Worm (Caenorhabditis elegans) whole organism, L1 larva: ENCODE measurements around the gene sel-7.
A peak's percentile ranks its signal among the peaks of the same experiment; 100 is the strongest.

ENCODE experiments used
- C16A3.4 ChIP-seq: fragments of 150-350 bp; optimal IDR thresholded peaks from 2 replicates; lab custom pipeline; 2014; ENCODE audit warnings: missing biosample characterization, missing genetic modification characterization
- C34B4.2 ChIP-seq: sonication (generic microtip); optimal IDR thresholded peaks from 2 replicates; lab custom pipeline; 2017; ENCODE audit warnings: mild to moderate bottlenecking, missing genetic modification characterization, missing compliant biosample characterization
- F16B12.6 ChIP-seq: fragments of 150-350 bp; optimal IDR thresholded peaks from 2 replicates; lab custom pipeline; 2014; ENCODE audit warnings: missing biosample characterization, missing genetic modification characterization
- alr-1 ChIP-seq: fragments of 200-800 bp; sonication (Bioruptor generic); optimal IDR thresholded peaks from 2 replicates; lab custom pipeline; 2018; ENCODE audit warnings: borderline replicate concordance, mild to moderate bottlenecking, missing genetic modification characterization, missing compliant biosample characterization
- blmp-1 ChIP-seq: fragments of 150-350 bp; optimal IDR thresholded peaks from 2 replicates; lab custom pipeline; 2014; ENCODE audit warnings: missing biosample characterization, missing genetic modification characterization
- ceh-8 ChIP-seq: fragments of 200-800 bp; sonication (Bioruptor generic); optimal IDR thresholded peaks from 2 replicates; lab custom pipeline; 2018; ENCODE audit warnings: mild to moderate bottlenecking, missing genetic modification characterization, moderate library complexity, missing compliant biosample characterization
- ceh-88 ChIP-seq: fragments of 200-800 bp; sonication (Bioruptor generic); IDR thresholded peaks from 2 replicates; pipeline ENCODE4 v1.3.6; 2022; ENCODE audit warnings: missing genetic modification characterization, missing compliant biosample characterization
- ceh-90 ChIP-seq: sonication (generic microtip); optimal IDR thresholded peaks from 2 replicates; lab custom pipeline; 2016; ENCODE audit warnings: missing genetic modification characterization, missing compliant biosample characterization
- ces-1 ChIP-seq: fragments of 150-350 bp; optimal IDR thresholded peaks from 2 replicates; lab custom pipeline; 2014; ENCODE audit warnings: missing biosample characterization, missing genetic modification reagents, missing genetic modification characterization
- dpl-1 ChIP-seq, 3 experiments: fragments of 150-350 bp in 2 of 3; sonication (generic microtip) in 1 of 3; optimal IDR thresholded peaks; 2 replicates each; lab custom pipeline; 2014 to 2017; ENCODE audit warnings: missing biosample characterization in 3 of 3, missing genetic modification characterization in 3 of 3, missing genetic modification reagents in 3 of 3
- efl-1 ChIP-seq, 4 experiments: fragments of 150-350 bp; optimal IDR thresholded peaks in 3 of 4; peaks in 1 of 4; 1 replicate in 1 of 4; 2 replicates in 3 of 4; lab custom pipeline; 2014; ENCODE audit warnings: missing biosample characterization in 2 of 4, missing genetic modification characterization in 2 of 4, missing genetic modification reagents in 2 of 4
- efl-3 ChIP-seq: fragments of 200-800 bp; sonication (Bioruptor generic); optimal IDR thresholded peaks from 2 replicates; lab custom pipeline; 2018; ENCODE audit warnings: mild to moderate bottlenecking, missing genetic modification characterization, missing compliant biosample characterization
- fkh-8 ChIP-seq: sonication (generic microtip); optimal IDR thresholded peaks from 2 replicates; lab custom pipeline; 2016; ENCODE audit warnings: mild to moderate bottlenecking, missing genetic modification characterization, missing compliant biosample characterization
- fos-1 ChIP-seq: fragments of 150-350 bp; optimal IDR thresholded peaks from 2 replicates; lab custom pipeline; 2014; ENCODE audit warnings: missing biosample characterization, missing genetic modification characterization
- lin-13 ChIP-seq: fragments of 150-350 bp; optimal IDR thresholded peaks from 2 replicates; lab custom pipeline; 2014; ENCODE audit warnings: missing biosample characterization, missing genetic modification reagents, missing genetic modification characterization
- lin-15B ChIP-seq: fragments of 150-350 bp; sonication (generic microtip); optimal IDR thresholded peaks from 3 replicates; lab custom pipeline; 2014; ENCODE audit warnings: missing biosample characterization, missing genetic modification characterization
- lin-35 ChIP-seq, 2 experiments: fragments of 150-350 bp; optimal IDR thresholded peaks; 2 replicates each; lab custom pipeline; 2014; ENCODE audit warnings: missing biosample characterization in 2 of 2, missing genetic modification characterization in 2 of 2, missing genetic modification reagents in 2 of 2
- lin-39 ChIP-seq: fragments of 150-350 bp; optimal IDR thresholded peaks from 2 replicates; lab custom pipeline; 2014; ENCODE audit warnings: missing biosample characterization, missing genetic modification reagents, missing genetic modification characterization
- lir-3 ChIP-seq: sonication (generic microtip); optimal IDR thresholded peaks from 2 replicates; lab custom pipeline; 2016; ENCODE audit warnings: mild to moderate bottlenecking, missing genetic modification characterization, moderate library complexity, missing compliant biosample characterization; ENCODE audit not compliant: poor library complexity
- lsy-2 ChIP-seq, 2 experiments: fragments of 150-350 bp; optimal IDR thresholded peaks; 2 replicates each; lab custom pipeline; 2014; ENCODE audit warnings: missing biosample characterization in 2 of 2, missing genetic modification characterization in 2 of 2
- mab-9 ChIP-seq: fragments of 200-800 bp; sonication (Bioruptor generic); IDR thresholded peaks from 2 replicates; pipeline ENCODE4 v1.3.6; 2022; ENCODE audit warnings: missing genetic modification reagents, missing genetic modification characterization, missing compliant biosample characterization
- mdl-1 ChIP-seq, 2 experiments: fragments of 150-350 bp; optimal IDR thresholded peaks; 2 replicates each; lab custom pipeline; 2014 to 2017; ENCODE audit warnings: missing biosample characterization in 2 of 2, missing genetic modification characterization in 2 of 2, inconsistent platforms in 1 of 2
- mep-1 ChIP-seq: fragments of 150-350 bp; optimal IDR thresholded peaks from 2 replicates; lab custom pipeline; 2014; ENCODE audit warnings: missing biosample characterization, missing genetic modification characterization
- nhr-11 ChIP-seq: fragments of 150-350 bp; optimal IDR thresholded peaks from 2 replicates; lab custom pipeline; 2014; ENCODE audit warnings: missing biosample characterization, missing genetic modification characterization
- nhr-20 ChIP-seq: sonication (generic microtip); optimal IDR thresholded peaks from 2 replicates; lab custom pipeline; 2016; ENCODE audit warnings: mild to moderate bottlenecking, missing genetic modification characterization, missing compliant biosample characterization
- nhr-237 ChIP-seq: fragments of 150-350 bp; optimal IDR thresholded peaks from 2 replicates; lab custom pipeline; 2014; ENCODE audit warnings: missing biosample characterization, missing genetic modification characterization
- nhr-77 ChIP-seq: fragments of 150-350 bp; optimal IDR thresholded peaks from 2 replicates; lab custom pipeline; 2014; ENCODE audit warnings: missing biosample characterization, missing genetic modification characterization
- pag-3 ChIP-seq: sonication (generic microtip); optimal IDR thresholded peaks from 2 replicates; lab custom pipeline; 2017; ENCODE audit warnings: missing genetic modification characterization, mild to moderate bottlenecking, missing compliant biosample characterization, antibody characterized with exemption, borderline replicate concordance; ENCODE audit not compliant: insufficient read depth
- rnt-1 ChIP-seq: sonication (generic microtip); optimal IDR thresholded peaks from 2 replicates; lab custom pipeline; 2016; ENCODE audit warnings: mild to moderate bottlenecking, missing genetic modification characterization, moderate library complexity, missing compliant biosample characterization
- skn-1 ChIP-seq: fragments of 150-350 bp; optimal IDR thresholded peaks from 2 replicates; lab custom pipeline; 2014; ENCODE audit warnings: missing biosample characterization, missing genetic modification characterization
- snu-23 ChIP-seq: sonication (generic microtip); optimal IDR thresholded peaks from 2 replicates; lab custom pipeline; 2016; ENCODE audit warnings: missing genetic modification characterization, missing compliant biosample characterization
- sox-4 ChIP-seq: sonication (generic microtip); optimal IDR thresholded peaks from 2 replicates; lab custom pipeline; 2016; ENCODE audit warnings: missing genetic modification characterization, missing compliant biosample characterization
- tbx-2 ChIP-seq: sonication (generic microtip); optimal IDR thresholded peaks from 2 replicates; lab custom pipeline; 2016; ENCODE audit warnings: missing genetic modification characterization, missing compliant biosample characterization
- unc-62 ChIP-seq: fragments of 150-350 bp; optimal IDR thresholded peaks from 2 replicates; lab custom pipeline; 2014; ENCODE audit warnings: missing biosample characterization, missing genetic modification reagents, missing genetic modification characterization
- unc-86 ChIP-seq: sonication (generic microtip); optimal IDR thresholded peaks from 2 replicates; lab custom pipeline; 2016; ENCODE audit warnings: missing genetic modification characterization, missing compliant biosample characterization
- xbp-1 ChIP-seq: sonication (generic microtip); optimal IDR thresholded peaks from 2 replicates; lab custom pipeline; 2016; ENCODE audit warnings: missing genetic modification characterization, missing compliant biosample characterization

The sel-7 gene

DNA sequence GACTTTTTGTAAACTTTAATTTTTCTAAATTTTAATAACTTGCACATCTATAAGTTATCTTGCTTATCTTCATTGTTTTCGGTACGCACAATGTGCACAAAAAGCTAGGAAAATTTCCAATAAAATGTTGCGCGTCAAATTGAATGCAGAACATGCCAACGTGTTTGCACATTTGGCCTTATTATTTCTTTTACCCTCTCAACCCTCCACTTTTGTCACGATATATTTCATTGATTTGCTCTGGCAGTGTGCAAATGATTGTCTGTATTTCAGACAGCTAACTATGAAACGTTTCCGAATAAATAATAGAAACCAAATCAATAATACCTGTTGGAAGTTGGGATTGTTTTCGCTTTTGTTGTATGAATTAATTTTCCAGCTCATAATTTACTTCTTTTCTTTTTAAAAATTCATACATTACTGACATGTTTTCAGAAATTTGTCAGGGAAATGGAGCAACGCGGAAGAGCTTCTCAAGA, 9.4 kb upstream of the sel-7 start, which contains the start of gene wdr-5.2:
Gene wdr-5.2, plus strand, starts transcription at position 429 of the 479 bp plus-strand sequence.
- TF ChIP-seq xbp-1 (tag; lab: Kevin White, UChicago), result no peak
- TF ChIP-seq lsy-2 (tag; optimal IDR thresholded peaks at IDR 0.05; lab: Kevin White, UChicago), result peak in 1 of 2 experiments; percentile 49
- TF ChIP-seq unc-62 (GFP tag; lab: Kevin White, UChicago), result no peak
- no peak for TF ChIP-seq nhr-11 (tag; lab: Kevin White, UChicago)
- TF ChIP-seq fos-1 (tag; lab: Kevin White, UChicago), result peak; percentile 31
- TF ChIP-seq rnt-1, result peak; percentile 26
- TF ChIP-seq unc-86 (tag; lab: Kevin White, UChicago), result no peak
- TF ChIP-seq lin-39 (tag; lab: Kevin White, UChicago), result no peak
- peak; percentile 77 for TF ChIP-seq F16B12.6 (tag; lab: Kevin White, UChicago)
- peak; percentile 5 for TF ChIP-seq nhr-20 (tag; lab: Kevin White, UChicago)
- TF ChIP-seq lin-35 (GFP tag; optimal IDR thresholded peaks at IDR 0.05; lab: Kevin White, UChicago), result peak; percentile 2 to 30
- peak; percentile 3 to 20 for TF ChIP-seq efl-1 (optimal IDR thresholded peaks at IDR 0.05; lab: Kevin White, UChicago)
- no peak for TF ChIP-seq efl-1 (GFP tag; optimal IDR thresholded peaks at IDR 0.05 in 1 of 2; lab: Kevin White, UChicago)

DNA sequence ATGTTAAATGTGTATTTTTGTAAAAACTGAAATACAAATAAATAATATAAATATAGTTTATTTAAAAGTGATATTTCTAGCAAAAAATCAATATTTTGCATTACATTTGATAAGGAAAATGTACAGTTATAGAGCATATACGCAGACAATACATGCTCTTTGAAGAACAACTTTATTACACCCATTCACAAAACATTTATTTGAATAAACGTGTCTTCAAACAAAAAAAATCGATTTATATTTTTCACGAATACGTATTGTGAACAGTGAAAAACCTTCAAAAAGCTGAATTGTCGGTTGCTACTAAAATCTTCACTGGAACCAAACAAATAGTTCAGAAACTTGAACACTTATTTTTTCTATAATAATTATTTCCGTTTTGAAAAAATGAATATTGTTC, 7.3 kb upstream of the sel-7 start, which contains the start of gene K04G11.3:
Gene K04G11.3, minus strand, starts transcription at position 101 of the 400 bp plus-strand sequence.
- TF ChIP-seq dpl-1 (GFP tag; optimal IDR thresholded peaks at IDR 0.05; lab: Kevin White, UChicago) (no peak), pag-3 (tag; lab: Kevin White, UChicago) (no peak), unc-86 (tag; lab: Kevin White, UChicago) (no peak), sox-4 (tag; lab: Kevin White, UChicago) (no peak), alr-1 (no peak), C34B4.2 (tag; lab: Kevin White, UChicago) (no peak), efl-1 (optimal IDR thresholded peaks at IDR 0.05; lab: Kevin White, UChicago) (no peak), efl-1 (GFP tag; optimal IDR thresholded peaks at IDR 0.05 in 1 of 2; lab: Kevin White, UChicago) (no peak), nhr-11 (tag; lab: Kevin White, UChicago) (no peak), fkh-8 (tag; lab: Kevin White, UChicago) (no peak), mep-1 (tag; lab: Kevin White, UChicago) (no peak), ces-1 (GFP tag; lab: Kevin White, UChicago) (no peak)

DNA sequence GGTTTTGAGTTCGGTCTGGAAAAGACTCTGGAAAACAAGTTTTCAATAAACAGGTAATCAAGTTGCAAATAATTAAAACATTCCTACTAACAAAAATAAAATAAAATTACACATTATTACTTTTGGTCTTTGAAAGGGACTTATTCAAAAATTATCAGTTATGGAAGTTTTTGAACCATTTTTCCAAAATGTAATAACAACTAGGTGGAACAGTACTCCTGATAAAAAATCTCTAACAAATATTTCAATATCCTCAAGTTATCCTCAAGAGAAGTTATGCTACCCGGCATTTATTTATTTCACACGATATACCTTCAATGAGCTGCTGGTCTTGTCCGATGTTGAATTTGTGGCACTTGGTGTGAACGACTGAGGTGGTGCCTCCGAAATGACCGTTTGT, 558 bp downstream of the sel-7 start:
- TF ChIP-seq blmp-1 (tag; lab: Kevin White, UChicago), result no peak
- TF ChIP-seq efl-1 (optimal IDR thresholded peaks at IDR 0.05; lab: Kevin White, UChicago), result no peak
- peak in 1 of 2 experiments; percentile 72 for TF ChIP-seq efl-1 (GFP tag; optimal IDR thresholded peaks at IDR 0.05 in 1 of 2; lab: Kevin White, UChicago)

DNA sequence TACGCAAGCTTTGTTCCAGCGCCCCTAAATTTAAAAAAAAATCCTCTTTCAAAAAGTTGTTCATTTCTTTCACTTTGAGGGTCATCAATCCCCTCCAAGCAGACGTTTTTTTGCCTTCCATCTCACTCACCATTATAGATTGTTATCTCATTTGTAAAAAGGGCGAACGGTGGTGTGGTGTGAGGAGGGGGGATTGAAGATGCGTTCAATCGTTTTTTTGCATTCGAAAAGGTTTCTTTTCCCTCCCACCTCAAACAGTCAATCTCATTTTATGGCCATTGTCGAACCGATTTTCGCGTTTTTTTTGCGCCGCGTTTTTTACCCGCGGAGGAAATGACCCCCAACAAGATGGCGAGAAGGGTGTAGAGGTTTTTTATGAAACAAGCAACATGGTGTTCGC, 1.4 kb downstream of the sel-7 start:
- TF ChIP-seq mab-9 (GFP tag; lab: Robert Waterston, UW) (no peak), efl-3 (no peak), lin-15B (tag; lab: Kevin White, UChicago) (no peak), ces-1 (GFP tag; lab: Kevin White, UChicago) (no peak), fos-1 (tag; lab: Kevin White, UChicago) (no peak), ceh-88 (GFP tag; lab: Robert Waterston, UW) (no peak), nhr-237 (tag; lab: Kevin White, UChicago) (no peak), lin-13 (no peak), ceh-90 (tag; lab: Kevin White, UChicago) (no peak), snu-23 (no peak), skn-1 (tag; lab: Kevin White, UChicago) (no peak), tbx-2 (tag; lab: Kevin White, UChicago) (no peak), nhr-77 (tag; lab: Kevin White, UChicago) (no peak), lir-3 (no peak), mdl-1 (tag; optimal IDR thresholded peaks at IDR 0.05; lab: Kevin White, UChicago) (no peak), ceh-8 (GFP tag; lab: Kevin White, UChicago) (no peak), efl-1 (optimal IDR thresholded peaks at IDR 0.05; lab: Kevin White, UChicago) (no peak), efl-1 (GFP tag; optimal IDR thresholded peaks at IDR 0.05 in 1 of 2; lab: Kevin White, UChicago) (no peak), C16A3.4 (no peak)
